Worm (Caenorhabditis elegans) whole organism, early embryonic: ENCODE data around the gene C18A3.3.

Source experiments
- scrt-1 ChIP-seq: fragments of 200-800 bp; sonication (Bioruptor generic); IDR thresholded peaks from 2 replicates; pipeline ENCODE4 v1.3.6; 2022; ENCODE audit warnings: missing genetic modification characterization, missing compliant biosample characterization
- sea-1 ChIP-seq: fragments of 200-800 bp; sonication (Bioruptor generic); conservative IDR thresholded peaks from 2 replicates; pipeline ENCODE4 v1.3.6; 2022; ENCODE audit warnings: missing genetic modification characterization, missing compliant biosample characterization

DNA sequence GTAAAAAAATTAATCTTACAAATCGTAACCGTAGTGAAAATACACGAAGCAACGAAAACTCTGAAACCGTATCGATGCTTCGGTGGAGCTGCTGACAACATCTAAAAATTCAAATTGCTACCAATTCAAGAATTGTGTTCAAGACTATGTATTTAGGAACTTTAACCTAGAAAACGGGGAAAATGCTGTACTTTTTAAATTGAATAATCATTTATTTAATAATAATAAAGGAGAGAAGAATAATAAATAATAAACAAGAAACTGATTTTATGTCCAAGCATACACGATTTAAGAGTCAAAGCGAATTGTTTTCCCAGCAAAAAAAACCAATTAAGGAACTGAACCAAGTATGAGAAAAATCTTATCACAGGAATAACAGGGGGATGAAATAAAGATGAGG lies 46.5 kb upstream of the C18A3.3 start, which contains the start of gene C25H3.17:
- no peak for TF ChIP-seq sea-1 (GFP tag; lab: Robert Waterston, UW)
- no peak for TF ChIP-seq scrt-1 (GFP tag; lab: Robert Waterston, UW)
